Fruit fly (Drosophila melanogaster) whole organism, prepupa: ENCODE measurements around the gene CG15144.
A peak's percentile ranks its signal among the peaks of the same experiment; 100 is the strongest.

Experiments used
- Blimp-1 ChIP-seq: fragments of 200-800 bp; sonication (Bioruptor generic); optimal IDR thresholded peaks from 3 replicates; lab custom pipeline; 2017; ENCODE audit warnings: missing biosample characterization, missing genetic modification characterization, mild to moderate bottlenecking, moderate library complexity, missing genetic modification reagents
- CG10631 ChIP-seq: fragments of 200-800 bp; sonication (Bioruptor generic); optimal IDR thresholded peaks from 2 replicates; lab custom pipeline; 2016; ENCODE audit warnings: missing biosample characterization, missing genetic modification characterization
- CG11294 ChIP-seq: fragments of 200-800 bp; sonication (Bioruptor generic); IDR thresholded peaks from 2 replicates; pipeline ENCODE4 v1.3.6; 2022; ENCODE audit warnings: missing biosample characterization, missing genetic modification characterization
- CG11762 ChIP-seq: fragments of 200-800 bp; sonication (Bioruptor generic); optimal IDR thresholded peaks from 3 replicates; lab custom pipeline; 2016; ENCODE audit warnings: missing biosample characterization, missing genetic modification characterization; ENCODE audit not compliant: insufficient read depth
- CG11902 ChIP-seq: fragments of 200-800 bp; sonication (Bioruptor generic); optimal IDR thresholded peaks from 3 replicates; lab custom pipeline; 2016; ENCODE audit warnings: missing biosample characterization, missing genetic modification characterization
- CG15336 ChIP-seq: fragments of 200-800 bp; sonication (Bioruptor generic); IDR thresholded peaks from 2 replicates; pipeline ENCODE4 v1.3.6; 2022; ENCODE audit warnings: missing biosample characterization, missing genetic modification characterization
- CG1621 ChIP-seq: fragments of 200-800 bp; sonication (Bioruptor generic); optimal IDR thresholded peaks from 3 replicates; lab custom pipeline; 2018; ENCODE audit warnings: missing biosample characterization, mild to moderate bottlenecking, missing genetic modification characterization
- CG3032 ChIP-seq: fragments of 200-800 bp; optimal IDR thresholded peaks from 2 replicates; lab custom pipeline; 2019; ENCODE audit warnings: missing biosample characterization, mild to moderate bottlenecking, missing genetic modification characterization, moderate library complexity
- CG31627 ChIP-seq: fragments of 200-800 bp; sonication (Bioruptor generic); optimal IDR thresholded peaks from 3 replicates; lab custom pipeline; 2016; ENCODE audit warnings: missing biosample characterization, missing genetic modification characterization
- CG32006 ChIP-seq: fragments of 200-800 bp; sonication (Bioruptor generic); optimal IDR thresholded peaks from 3 replicates; lab custom pipeline; 2017; ENCODE audit warnings: missing biosample characterization, mild to moderate bottlenecking, missing genetic modification characterization
- CG3919 ChIP-seq: fragments of 200-800 bp; sonication (Bioruptor generic); optimal IDR thresholded peaks from 3 replicates; lab custom pipeline; 2016; ENCODE audit warnings: missing biosample characterization, missing genetic modification characterization
- CG4318 ChIP-seq: fragments of 200-800 bp; sonication (Bioruptor generic); optimal IDR thresholded peaks from 3 replicates; lab custom pipeline; 2017; ENCODE audit warnings: missing biosample characterization, mild to moderate bottlenecking, missing genetic modification characterization
- CG6163 ChIP-seq: fragments of 200-800 bp; sonication (Bioruptor generic); IDR thresholded peaks from 3 replicates; pipeline ENCODE4 v1.3.6; 2022; ENCODE audit warnings: missing biosample characterization, missing genetic modification characterization
- CG6276 ChIP-seq: fragments of 200-800 bp; sonication (Bioruptor generic); optimal IDR thresholded peaks from 2 replicates; lab custom pipeline; 2017; ENCODE audit warnings: missing biosample characterization, mild to moderate bottlenecking, missing genetic modification characterization
- CG6808 ChIP-seq: fragments of 200-800 bp; sonication (Bioruptor generic); optimal IDR thresholded peaks from 3 replicates; lab custom pipeline; 2017; ENCODE audit warnings: missing biosample characterization, missing genetic modification characterization, mild to moderate bottlenecking, moderate library complexity, missing genetic modification reagents
- CG7368 ChIP-seq: fragments of 200-800 bp; sonication (Bioruptor generic); optimal IDR thresholded peaks from 3 replicates; lab custom pipeline; 2016; ENCODE audit warnings: missing biosample characterization, missing genetic modification characterization
- CG8632 ChIP-seq: fragments of 200-800 bp; sonication (Bioruptor generic); optimal IDR thresholded peaks from 3 replicates; lab custom pipeline; 2016; ENCODE audit warnings: missing biosample characterization, missing genetic modification characterization
- Eip75B ChIP-seq: fragments of 200-800 bp; sonication (Bioruptor generic); optimal IDR thresholded peaks from 3 replicates; lab custom pipeline; 2016; ENCODE audit warnings: missing biosample characterization, missing genetic modification characterization
- Eip78C ChIP-seq: fragments of 200-800 bp; sonication (Bioruptor generic); peaks from one replicate; lab custom pipeline; 2016; ENCODE audit warnings: missing biosample characterization, missing genetic modification characterization
- Ets96B ChIP-seq: fragments of 200-800 bp; optimal IDR thresholded peaks from 2 replicates; lab custom pipeline; 2019; ENCODE audit warnings: missing biosample characterization, mild to moderate bottlenecking, missing genetic modification characterization, moderate library complexity
- Gug ChIP-seq: fragments of 200-800 bp; sonication (Bioruptor generic); IDR thresholded peaks from 2 replicates; pipeline ENCODE4 v1.3.6; 2022; ENCODE audit warnings: missing biosample characterization, missing genetic modification characterization
- Hr38 ChIP-seq: sonication (Bioruptor generic); optimal IDR thresholded peaks from 2 replicates; lab custom pipeline; 2016; ENCODE audit warnings: missing biosample characterization, missing genetic modification characterization
- Lpt ChIP-seq: fragments of 200-800 bp; sonication (Bioruptor generic); optimal IDR thresholded peaks from 3 replicates; lab custom pipeline; 2016; ENCODE audit warnings: missing biosample characterization, missing genetic modification characterization
- Met ChIP-seq: fragments of 200-800 bp; sonication (Bioruptor generic); optimal IDR thresholded peaks from 3 replicates; lab custom pipeline; 2016; ENCODE audit warnings: missing biosample characterization, missing genetic modification characterization
- Smox ChIP-seq: fragments of 200-800 bp; sonication (Bioruptor generic); optimal IDR thresholded peaks from 3 replicates; lab custom pipeline; 2016; ENCODE audit warnings: missing biosample characterization, missing genetic modification characterization
- Sox102F ChIP-seq: fragments of 200-800 bp; sonication (Bioruptor generic); optimal IDR thresholded peaks from 2 replicates; lab custom pipeline; 2016; ENCODE audit warnings: missing biosample characterization, mild to moderate bottlenecking, missing genetic modification characterization
- Sox14 ChIP-seq: fragments of 200-800 bp; sonication (Bioruptor generic); optimal IDR thresholded peaks from 3 replicates; lab custom pipeline; 2016; ENCODE audit warnings: missing biosample characterization, missing genetic modification characterization
- acj6 ChIP-seq: fragments of 200-800 bp; sonication (Bioruptor generic); optimal IDR thresholded peaks from 3 replicates; lab custom pipeline; 2016; ENCODE audit warnings: missing biosample characterization, missing genetic modification characterization
- cyc ChIP-seq: fragments of 200-800 bp; sonication (Bioruptor generic); optimal IDR thresholded peaks from 3 replicates; lab custom pipeline; 2016; ENCODE audit warnings: missing biosample characterization, missing genetic modification characterization
- dsx ChIP-seq: fragments of 200-800 bp; optimal IDR thresholded peaks from 3 replicates; lab custom pipeline; 2019; ENCODE audit warnings: missing biosample characterization, mild to moderate bottlenecking, missing genetic modification characterization, moderate library complexity; ENCODE audit not compliant: poor library complexity, severe bottlenecking
- eg ChIP-seq: fragments of 200-800 bp; sonication (Bioruptor generic); IDR thresholded peaks from 3 replicates; pipeline ENCODE4 v1.3.6; 2022; ENCODE audit warnings: missing biosample characterization, missing genetic modification characterization
- esn ChIP-seq: fragments of 200-800 bp; sonication (Bioruptor generic); optimal IDR thresholded peaks from 2 replicates; lab custom pipeline; 2016; ENCODE audit warnings: missing biosample characterization, mild to moderate bottlenecking, missing genetic modification characterization, moderate library complexity
- fd59A ChIP-seq: fragments of 200-800 bp; sonication (Bioruptor generic); optimal IDR thresholded peaks from 2 replicates; lab custom pipeline; 2017; ENCODE audit warnings: missing biosample characterization, mild to moderate bottlenecking, missing genetic modification characterization, missing genetic modification reagents
- lz ChIP-seq: fragments of 200-800 bp; sonication (Bioruptor generic); optimal IDR thresholded peaks from 3 replicates; lab custom pipeline; 2016; ENCODE audit warnings: missing biosample characterization, missing genetic modification characterization
- net ChIP-seq: fragments of 200-800 bp; sonication (Bioruptor generic); optimal IDR thresholded peaks from 3 replicates; lab custom pipeline; 2016; ENCODE audit warnings: missing biosample characterization, missing genetic modification characterization
- ss ChIP-seq, 2 experiments: fragments of 200-800 bp; sonication (Bioruptor generic); optimal IDR thresholded peaks; 2 replicates in 1 of 2; 3 replicates in 1 of 2; lab custom pipeline; 2017 to 2018; ENCODE audit warnings: mild to moderate bottlenecking in 2 of 2, missing biosample characterization in 2 of 2, missing genetic modification characterization in 2 of 2, moderate library complexity in 1 of 2
- svp ChIP-seq: fragments of 200-800 bp; sonication (Bioruptor generic); peaks from one replicate; lab custom pipeline; 2016; ENCODE audit warnings: missing biosample characterization, missing genetic modification characterization
- topi ChIP-seq: fragments of 200-800 bp; sonication (Bioruptor generic); optimal IDR thresholded peaks from 3 replicates; lab custom pipeline; 2016; ENCODE audit warnings: missing biosample characterization, missing genetic modification characterization
- vri ChIP-seq: fragments of 200-800 bp; sonication (Bioruptor generic); optimal IDR thresholded peaks from 3 replicates; lab custom pipeline; 2016; ENCODE audit warnings: missing biosample characterization, mild to moderate bottlenecking, missing genetic modification characterization

The CG15144 gene

dm6 chr2L:17529022-17529421 is at the start of gene CG15144:
Gene CG15144 (minus strand): TSS chr2L:17529122.
- TF ChIP-seq CG11294 (GFP tag; lab: Robert Waterston, UW) (no peak), CG6808 (GFP tag; lab: Kevin White, UChicago) (no peak), acj6 (GFP tag; lab: Kevin White, UChicago) (no peak), CG32006 (GFP tag; lab: Kevin White, UChicago) (no peak), CG11902 (GFP tag; lab: Kevin White, UChicago) (no peak), ss (GFP tag; optimal IDR thresholded peaks at IDR 0.05; lab: Kevin White, UChicago) (no peak), eg (GFP tag; lab: Robert Waterston, UW) (no peak), Blimp-1 (GFP tag; lab: Kevin White, UChicago) (no peak)

- TF ChIP-seq topi (GFP tag; lab: Kevin White, UChicago) (no peak), CG10631 (GFP tag; lab: Kevin White, UChicago) (no peak), CG7368 (GFP tag; lab: Kevin White, UChicago) (no peak), fd59A (GFP tag; lab: Kevin White, UChicago) (no peak), Ets96B (no peak), ss (GFP tag; optimal IDR thresholded peaks at IDR 0.05; lab: Kevin White, UChicago) (no peak), Gug (GFP tag; lab: Robert Waterston, UW) (no peak), CG11902 (GFP tag; lab: Kevin White, UChicago) (no peak), Hr38 (no peak), CG4318 (GFP tag; lab: Kevin White, UChicago) (no peak), CG11762 (no peak)
Observed at dm6 chr2L:17574337-17574912, 45.5 kb upstream of the CG15144 start.

- TF ChIP-seq eg (GFP tag; lab: Robert Waterston, UW): no peak
- no peak for TF ChIP-seq Sox14 (GFP tag; lab: Kevin White, UChicago)
- no peak for TF ChIP-seq Eip75B
- peak; percentile 65 for TF ChIP-seq Eip78C (GFP tag; lab: Kevin White, UChicago)
- TF ChIP-seq svp (GFP tag; lab: Kevin White, UChicago): peak; percentile 65
- peak in 1 of 2 experiments; percentile 14 for TF ChIP-seq ss (GFP tag; optimal IDR thresholded peaks at IDR 0.05; lab: Kevin White, UChicago)
- no peak for TF ChIP-seq topi (GFP tag; lab: Kevin White, UChicago)
- TF ChIP-seq CG31627 (GFP tag; lab: Kevin White, UChicago): peak; percentile 18
- TF ChIP-seq esn (GFP tag; lab: Kevin White, UChicago): peak; percentile 28
- TF ChIP-seq CG32006 (GFP tag; lab: Kevin White, UChicago): peak; percentile 27
- peak; percentile 32 for TF ChIP-seq Ets96B
Observed at dm6 chr2L:17573063-17573462, 44.1 kb upstream of the CG15144 start.

- TF ChIP-seq CG15336: no peak
- TF ChIP-seq CG11762: no peak
- TF ChIP-seq CG6276: no peak
- no peak for TF ChIP-seq CG4318 (GFP tag; lab: Kevin White, UChicago)
- no peak for TF ChIP-seq Ets96B
- TF ChIP-seq svp (GFP tag; lab: Kevin White, UChicago): no peak
- no peak for TF ChIP-seq topi (GFP tag; lab: Kevin White, UChicago)
- TF ChIP-seq Blimp-1 (GFP tag; lab: Kevin White, UChicago): no peak
- TF ChIP-seq Sox102F: no peak
- no peak for TF ChIP-seq vri
- no peak for TF ChIP-seq dsx
- TF ChIP-seq Smox (GFP tag; lab: Kevin White, UChicago): no peak
- TF ChIP-seq CG3919 (GFP tag; lab: Kevin White, UChicago): no peak
- no peak for TF ChIP-seq CG11902 (GFP tag; lab: Kevin White, UChicago)
- no peak for TF ChIP-seq CG6163 (GFP tag; lab: Robert Waterston, UW)
- TF ChIP-seq CG11294 (GFP tag; lab: Robert Waterston, UW): no peak
Observed at dm6 chr2L:17565734-17566133, 36.8 kb upstream of the CG15144 start.

dm6 chr2L:17564682-17565081 is 35.8 kb upstream of the CG15144 start:
- no peak for TF ChIP-seq cyc (GFP tag; lab: Kevin White, UChicago)
- no peak for TF ChIP-seq lz (GFP tag; lab: Kevin White, UChicago)
- no peak for TF ChIP-seq CG3032 (tag; lab: Kevin White, UChicago)
- no peak for TF ChIP-seq net
- TF ChIP-seq fd59A (GFP tag; lab: Kevin White, UChicago): no peak
- TF ChIP-seq CG3919 (GFP tag; lab: Kevin White, UChicago): no peak
- TF ChIP-seq Met (GFP tag; lab: Kevin White, UChicago): no peak
- no peak for TF ChIP-seq CG6276
- no peak for TF ChIP-seq dsx
- TF ChIP-seq vri: no peak
- TF ChIP-seq CG1621 (tag; lab: Kevin White, UChicago): no peak
- no peak for TF ChIP-seq topi (GFP tag; lab: Kevin White, UChicago)
- no peak for TF ChIP-seq CG11902 (GFP tag; lab: Kevin White, UChicago)
- TF ChIP-seq CG11294 (GFP tag; lab: Robert Waterston, UW): no peak
- no peak for TF ChIP-seq CG8632 (GFP tag; lab: Kevin White, UChicago)
- no peak for TF ChIP-seq Lpt (GFP tag; lab: Kevin White, UChicago)
